Worm (Caenorhabditis elegans) whole organism, L4 larva: Measurements from ENCODE around the gene acl-13.

ENCODE experiments used
- F26F4.8 ChIP-seq: fragments of 200-800 bp; sonication (Bioruptor generic); conservative IDR thresholded peaks from 2 replicates; pipeline ENCODE4 v1.3.6; 2022; ENCODE audit warnings: missing genetic modification characterization, missing compliant biosample characterization
- F37D6.2 ChIP-seq: sonication (generic microtip); optimal IDR thresholded peaks from 2 replicates; lab custom pipeline; 2016; ENCODE audit warnings: mild to moderate bottlenecking, missing genetic modification characterization, missing compliant biosample characterization
- F44E2.7 ChIP-seq: fragments of 200-800 bp; sonication (Bioruptor generic); IDR thresholded peaks from 2 replicates; pipeline ENCODE4 v2.1.2; 2022; ENCODE audit warnings: missing genetic modification characterization, missing compliant biosample characterization
- T20F7.1 ChIP-seq: fragments of 200-800 bp; sonication (Bioruptor generic); optimal IDR thresholded peaks from 2 replicates; lab custom pipeline; 2018; ENCODE audit warnings: mild to moderate bottlenecking, missing genetic modification characterization, missing compliant biosample characterization
- T26A8.4 ChIP-seq: fragments of 200-800 bp; sonication (Bioruptor generic); IDR thresholded peaks from 2 replicates; pipeline ENCODE4 v1.3.6; 2022; ENCODE audit warnings: missing genetic modification characterization, missing compliant biosample characterization
- Y48G9A.11 ChIP-seq: fragments of 200-800 bp; sonication (Bioruptor generic); IDR thresholded peaks from 2 replicates; pipeline ENCODE4 v1.3.6; 2022; ENCODE audit warnings: missing genetic modification reagents, missing genetic modification characterization, missing compliant biosample characterization
- Y5F2A.4 ChIP-seq: fragments of 200-800 bp; sonication (Bioruptor generic); optimal IDR thresholded peaks from 2 replicates; lab custom pipeline; 2018; ENCODE audit warnings: mild to moderate bottlenecking, missing genetic modification characterization, missing compliant biosample characterization
- Y75B8A.6 ChIP-seq: fragments of 200-800 bp; sonication (Bioruptor generic); IDR thresholded peaks from 2 replicates; pipeline ENCODE4 v1.3.6; 2022; ENCODE audit warnings: missing genetic modification reagents, missing genetic modification characterization, missing compliant biosample characterization
- ZK337.2 ChIP-seq: fragments of 200-800 bp; sonication (Bioruptor generic); IDR thresholded peaks from 2 replicates; pipeline ENCODE4 v1.3.6; 2022; ENCODE audit warnings: missing genetic modification reagents, missing genetic modification characterization, missing compliant biosample characterization
- aly-2 ChIP-seq: sonication (generic microtip); optimal IDR thresholded peaks from 2 replicates; lab custom pipeline; 2018; ENCODE audit warnings: missing biosample characterization, missing genetic modification characterization
- ceh-32 ChIP-seq: sonication (generic microtip); optimal IDR thresholded peaks from 2 replicates; lab custom pipeline; 2016; ENCODE audit warnings: mild to moderate bottlenecking, missing genetic modification characterization, missing compliant biosample characterization; ENCODE audit not compliant: poor library complexity
- ceh-44 ChIP-seq: fragments of 200-800 bp; sonication (Bioruptor generic); IDR thresholded peaks from 2 replicates; pipeline ENCODE4 v1.3.6; 2022; ENCODE audit warnings: missing genetic modification reagents, missing genetic modification characterization, missing compliant biosample characterization
- ceh-82 ChIP-seq: sonication (generic microtip); optimal IDR thresholded peaks from 2 replicates; lab custom pipeline; 2017; ENCODE audit warnings: missing biosample characterization, missing genetic modification characterization
- ctbp-1 ChIP-seq: fragments of 200-800 bp; sonication (Bioruptor generic); IDR thresholded peaks from 2 replicates; pipeline ENCODE4 v1.3.6; 2022; ENCODE audit warnings: missing genetic modification reagents, missing genetic modification characterization, missing compliant biosample characterization
- daf-8 ChIP-seq: fragments of 200-800 bp; sonication (Bioruptor generic); IDR thresholded peaks from 2 replicates; pipeline ENCODE4 v1.3.6; 2022; ENCODE audit warnings: missing genetic modification characterization, missing compliant biosample characterization
- dmd-6 ChIP-seq: fragments of 200-800 bp; sonication (Bioruptor generic); IDR thresholded peaks from 2 replicates; pipeline ENCODE4 v1.3.6; 2022; ENCODE audit warnings: missing genetic modification reagents, missing genetic modification characterization, missing compliant biosample characterization
- duxl-1 ChIP-seq: sonication (generic microtip); optimal IDR thresholded peaks from 2 replicates; lab custom pipeline; 2016; ENCODE audit warnings: mild to moderate bottlenecking, missing genetic modification characterization, moderate library complexity, missing compliant biosample characterization; ENCODE audit not compliant: poor library complexity
- egl-43 ChIP-seq: fragments of 200-800 bp; sonication (Bioruptor generic); IDR thresholded peaks from 2 replicates; pipeline ENCODE4 v1.3.6; 2022; ENCODE audit warnings: missing genetic modification reagents, missing genetic modification characterization, missing compliant biosample characterization
- fkh-10 ChIP-seq: fragments of 150-350 bp; optimal IDR thresholded peaks from 2 replicates; lab custom pipeline; 2014; ENCODE audit warnings: missing biosample characterization, missing genetic modification reagents, missing genetic modification characterization
- fos-1 ChIP-seq: fragments of 150-350 bp; optimal IDR thresholded peaks from 2 replicates; lab custom pipeline; 2014; ENCODE audit warnings: missing biosample characterization, missing genetic modification characterization
- hlh-30 ChIP-seq: sonication (generic microtip); optimal IDR thresholded peaks from 2 replicates; lab custom pipeline; 2017; ENCODE audit warnings: antibody characterized with exemption, mild to moderate bottlenecking, missing genetic modification characterization, missing compliant biosample characterization; ENCODE audit not compliant: insufficient read depth
- hmg-1.1 ChIP-seq: fragments of 200-800 bp; sonication (Bioruptor generic); IDR thresholded peaks from 2 replicates; pipeline ENCODE4 v1.3.6; 2022; ENCODE audit warnings: missing genetic modification reagents, missing genetic modification characterization, missing compliant biosample characterization
- lin-1 ChIP-seq: fragments of 200-800 bp; sonication (Bioruptor generic); IDR thresholded peaks from 2 replicates; pipeline ENCODE4 v1.3.6; 2022; ENCODE audit warnings: missing genetic modification reagents, missing genetic modification characterization, missing compliant biosample characterization
- lin-13 ChIP-seq: fragments of 150-350 bp; optimal IDR thresholded peaks from 2 replicates; lab custom pipeline; 2014; ENCODE audit warnings: missing biosample characterization, missing genetic modification reagents, missing genetic modification characterization
- lin-15B ChIP-seq: fragments of 150-350 bp; sonication (generic microtip); optimal IDR thresholded peaks from 3 replicates; lab custom pipeline; 2014; ENCODE audit warnings: missing biosample characterization, missing genetic modification characterization
- lin-29 ChIP-seq: fragments of 200-800 bp; sonication (Bioruptor generic); IDR thresholded peaks from 2 replicates; pipeline ENCODE4 v1.3.6; 2022; ENCODE audit warnings: missing genetic modification reagents, missing genetic modification characterization, missing compliant biosample characterization
- lin-38 ChIP-seq: fragments of 200-800 bp; sonication (Bioruptor generic); IDR thresholded peaks from 2 replicates; pipeline ENCODE4 v1.3.6; 2022; ENCODE audit warnings: missing genetic modification reagents, missing genetic modification characterization, missing compliant biosample characterization
- lsy-2 ChIP-seq, 2 experiments: fragments of 150-350 bp in 1 of 2; sonication (generic microtip) in 1 of 2; optimal IDR thresholded peaks; 2 replicates each; lab custom pipeline; 2014 to 2017; ENCODE audit warnings: missing biosample characterization in 2 of 2, missing genetic modification characterization in 2 of 2
- madf-5 ChIP-seq, 2 experiments: fragments of 200-800 bp; sonication (Bioruptor generic); IDR thresholded peaks; 2 replicates each; pipeline ENCODE4 v1.3.6; 2022; ENCODE audit warnings: missing compliant biosample characterization in 2 of 2, missing genetic modification characterization in 2 of 2
- madf-9 ChIP-seq: fragments of 200-800 bp; sonication (Bioruptor generic); conservative IDR thresholded peaks from 2 replicates; pipeline ENCODE4 v1.3.6; 2022; ENCODE audit warnings: missing genetic modification reagents, missing genetic modification characterization, missing compliant biosample characterization
- nhr-10 ChIP-seq: fragments of 150-350 bp; optimal IDR thresholded peaks from 2 replicates; lab custom pipeline; 2014; ENCODE audit warnings: missing biosample characterization, missing genetic modification characterization
- nhr-102 ChIP-seq: sonication (generic microtip); optimal IDR thresholded peaks from 2 replicates; lab custom pipeline; 2016; ENCODE audit warnings: mild to moderate bottlenecking, missing genetic modification characterization, moderate library complexity, missing compliant biosample characterization
- nhr-111 ChIP-seq: fragments of 200-800 bp; sonication (Bioruptor generic); optimal IDR thresholded peaks from 2 replicates; lab custom pipeline; 2018; ENCODE audit warnings: mild to moderate bottlenecking, missing genetic modification characterization, missing compliant biosample characterization
- nhr-237 ChIP-seq: sonication (generic microtip); optimal IDR thresholded peaks from 2 replicates; lab custom pipeline; 2017; ENCODE audit warnings: missing biosample characterization, missing genetic modification characterization
- nhr-25 ChIP-seq: sonication (generic microtip); optimal IDR thresholded peaks from 2 replicates; lab custom pipeline; 2017; ENCODE audit warnings: missing genetic modification characterization, mild to moderate bottlenecking, missing compliant biosample characterization, antibody characterized with exemption, moderate library complexity, borderline replicate concordance; ENCODE audit not compliant: insufficient read depth
- nhr-28 ChIP-seq: fragments of 150-350 bp; optimal IDR thresholded peaks from 2 replicates; lab custom pipeline; 2014; ENCODE audit warnings: missing biosample characterization, missing genetic modification characterization
- nhr-42 ChIP-seq: fragments of 200-800 bp; sonication (Bioruptor generic); IDR thresholded peaks from 2 replicates; pipeline ENCODE4 v1.3.6; 2022; ENCODE audit warnings: missing genetic modification characterization, missing compliant biosample characterization
- nhr-6 ChIP-seq: fragments of 150-350 bp; optimal IDR thresholded peaks from 2 replicates; lab custom pipeline; 2014; ENCODE audit warnings: missing biosample characterization, missing genetic modification characterization
- nhr-77 ChIP-seq: fragments of 150-350 bp; optimal IDR thresholded peaks from 2 replicates; lab custom pipeline; 2014; ENCODE audit warnings: missing biosample characterization, missing genetic modification characterization
- php-3 ChIP-seq: fragments of 200-800 bp; sonication (Bioruptor generic); IDR thresholded peaks from 2 replicates; pipeline ENCODE4 v1.3.6; 2022; ENCODE audit warnings: missing genetic modification reagents, missing genetic modification characterization, missing compliant biosample characterization
- rbr-2 ChIP-seq: sonication (generic microtip); optimal IDR thresholded peaks from 2 replicates; lab custom pipeline; 2016; ENCODE audit warnings: missing genotype, missing genetic modification characterization, missing compliant biosample characterization
- saeg-2 ChIP-seq: fragments of 200-800 bp; sonication (Bioruptor generic); IDR thresholded peaks from 2 replicates; pipeline ENCODE4 v1.3.6; 2022; ENCODE audit warnings: missing genetic modification reagents, missing genetic modification characterization, missing compliant biosample characterization
- spr-1 ChIP-seq: sonication (generic microtip); optimal IDR thresholded peaks from 2 replicates; lab custom pipeline; 2016; ENCODE audit warnings: mild to moderate bottlenecking, missing genetic modification characterization, missing compliant biosample characterization
- tag-97 ChIP-seq: fragments of 200-800 bp; sonication (Bioruptor generic); IDR thresholded peaks from 2 replicates; pipeline ENCODE4 v1.3.6; 2022; ENCODE audit warnings: missing genetic modification characterization, missing compliant biosample characterization
- unc-39 ChIP-seq: sonication (generic microtip); optimal IDR thresholded peaks from 2 replicates; lab custom pipeline; 2017; ENCODE audit warnings: missing biosample characterization, missing genetic modification characterization
- vab-7 ChIP-seq: fragments of 200-800 bp; sonication (Bioruptor generic); IDR thresholded peaks from 2 replicates; pipeline ENCODE4 v1.3.6; 2022; ENCODE audit warnings: missing genetic modification reagents, missing genetic modification characterization, missing compliant biosample characterization
- zfp-2 ChIP-seq: sonication (generic microtip); optimal IDR thresholded peaks from 2 replicates; lab custom pipeline; 2016; ENCODE audit warnings: mild to moderate bottlenecking, missing genetic modification characterization, missing compliant biosample characterization

acl-13 gene

ce11 chrIV:12416629-12417404, 6.5 kb downstream of the acl-13 start (continued):
- 0 out of 2 replicates have a peak, but pooled peaks have one; percentile 8 for TF ChIP-seq madf-9 (GFP tag; lab: Robert Waterston, UW)
- no peak for TF ChIP-seq ceh-44
- 0 out of 2 replicates have a peak, but pooled peaks have one; percentile 5 for TF ChIP-seq F44E2.7
- no peak for TF ChIP-seq fkh-10
- no peak for TF ChIP-seq lin-29 (GFP tag; lab: Robert Waterston, UW)
- no peak for TF ChIP-seq madf-5 (GFP tag; IDR thresholded peaks at IDR 0.05; lab: Robert Waterston, UW)
- no peak for TF ChIP-seq tag-97
- no peak for TF ChIP-seq T20F7.1 (GFP tag; lab: Kevin White, UChicago)
- no peak for TF ChIP-seq Y5F2A.4 (GFP tag; lab: Kevin White, UChicago)
- TF ChIP-seq duxl-1 (tag; lab: Kevin White, UChicago): peak; percentile 9
- peak; percentile 72 for TF ChIP-seq F26F4.8 (GFP tag; lab: Robert Waterston, UW)
- TF ChIP-seq nhr-102 (tag; lab: Kevin White, UChicago): no peak
- TF ChIP-seq lsy-2 (tag; optimal IDR thresholded peaks at IDR 0.05; lab: Kevin White, UChicago): no peak
- peak; percentile 50 for TF ChIP-seq spr-1
- peak; percentile 19; the same call in 1 of the 2 replicates for TF ChIP-seq T26A8.4 (GFP tag; lab: Robert Waterston, UW)
- no peak for TF ChIP-seq nhr-6
- TF ChIP-seq aly-2 (tag; lab: Kevin White, UChicago): no peak
- TF ChIP-seq rbr-2 (tag; lab: Kevin White, UChicago): no peak
- TF ChIP-seq nhr-237 (tag; lab: Kevin White, UChicago): no peak
- no peak for TF ChIP-seq nhr-25 (tag; lab: Kevin White, UChicago)
- no peak for TF ChIP-seq lin-1 (GFP tag; lab: Robert Waterston, UW)
- TF ChIP-seq ceh-82: no peak
- TF ChIP-seq lin-38: peak; percentile 64; the same call in 1 of the 2 replicates
- no peak for TF ChIP-seq zfp-2 (tag; lab: Kevin White, UChicago)
- peak; percentile 55 for TF ChIP-seq hmg-1.1 (GFP tag; lab: Robert Waterston, UW)
- no peak for TF ChIP-seq nhr-10 (tag; lab: Kevin White, UChicago)
- no peak for TF ChIP-seq daf-8 (GFP tag; lab: Robert Waterston, UW)
- no peak for TF ChIP-seq nhr-77 (tag; lab: Kevin White, UChicago)
- TF ChIP-seq dmd-6: peak; percentile 35
- no peak for TF ChIP-seq lin-13 (GFP tag; lab: Kevin White, UChicago)
- TF ChIP-seq F37D6.2 (tag; lab: Kevin White, UChicago): no peak
- peak; percentile 73 for TF ChIP-seq egl-43 (GFP tag; lab: Robert Waterston, UW)
- TF ChIP-seq ceh-32 (tag; lab: Kevin White, UChicago): no peak
- TF ChIP-seq vab-7 (GFP tag; lab: Robert Waterston, UW): peak; percentile 13; the same call in 1 of the 2 replicates
- no peak for TF ChIP-seq hlh-30 (tag; lab: Kevin White, UChicago)
- TF ChIP-seq lin-15B: no peak
- no peak for TF ChIP-seq saeg-2
- TF ChIP-seq fos-1: no peak

- TF ChIP-seq F37D6.2 (tag; lab: Kevin White, UChicago): no peak
- TF ChIP-seq F26F4.8 (GFP tag; lab: Robert Waterston, UW): peak; percentile 90
- peak; percentile 15 for TF ChIP-seq nhr-28 (tag; lab: Kevin White, UChicago)
- no peak for TF ChIP-seq nhr-42
- 0 out of 2 replicates have a peak, but pooled peaks have one; percentile 53 for TF ChIP-seq Y75B8A.6
- TF ChIP-seq spr-1: no peak
- peak; percentile 76 for TF ChIP-seq ctbp-1
- TF ChIP-seq nhr-111 (GFP tag; lab: Kevin White, UChicago): peak; percentile 69
- no peak for TF ChIP-seq zfp-2 (tag; lab: Kevin White, UChicago)
- TF ChIP-seq aly-2 (tag; lab: Kevin White, UChicago): no peak
- TF ChIP-seq lin-13 (GFP tag; lab: Kevin White, UChicago): no peak
- TF ChIP-seq dmd-6: peak; percentile 46
- no peak for TF ChIP-seq tag-97
- peak in 1 of 2 experiments; percentile 66; a peak in 1 of 4 replicates for TF ChIP-seq madf-5 (GFP tag; IDR thresholded peaks at IDR 0.05; lab: Robert Waterston, UW)
- no peak for TF ChIP-seq unc-39 (tag; lab: Kevin White, UChicago)
- TF ChIP-seq php-3 (GFP tag; lab: Robert Waterston, UW): peak; percentile 31; the same call in 1 of the 2 replicates
- peak; percentile 73 for TF ChIP-seq ZK337.2 (GFP tag; lab: Robert Waterston, UW)
- peak; percentile 82 for TF ChIP-seq lin-38
- peak; percentile 86 for TF ChIP-seq Y48G9A.11
- peak; percentile 47 for TF ChIP-seq rbr-2 (tag; lab: Kevin White, UChicago)
Measured at ce11 chrIV:12417536-12418195, 7.4 kb downstream of the acl-13 start, which contains the start of gene F08G5.3. Gene F08G5.3 (minus strand): TSS chrIV:12417586.
